Fruit fly (Drosophila melanogaster) whole organism, embryonic: ENCODE data around the gene CG31275.

Source experiments
- ATbp ChIP-seq: fragments of 200-800 bp; sonication (Bioruptor generic); optimal IDR thresholded peaks from 2 replicates; lab custom pipeline; 2017; ENCODE audit warnings: missing biosample characterization, mild to moderate bottlenecking, missing genetic modification characterization, missing genetic modification reagents
- CG10209 ChIP-seq: fragments of 200-800 bp; sonication (Bioruptor generic); optimal IDR thresholded peaks from 3 replicates; lab custom pipeline; 2017; ENCODE audit warnings: missing biosample characterization, mild to moderate bottlenecking, missing genetic modification characterization, missing genetic modification reagents
- CG10366 ChIP-seq: fragments of 200-800 bp; sonication (Bioruptor generic); IDR thresholded peaks from 2 replicates; pipeline ENCODE4 v1.3.6; 2022; ENCODE audit warnings: missing biosample characterization, missing genetic modification characterization
- CG11398 ChIP-seq: fragments of 200-800 bp; sonication (Bioruptor generic); optimal IDR thresholded peaks from 2 replicates; lab custom pipeline; 2016; ENCODE audit warnings: missing biosample characterization, missing genetic modification characterization
- CG11456 ChIP-seq: fragments of 200-800 bp; sonication (Bioruptor generic); IDR thresholded peaks from 3 replicates; pipeline ENCODE4 v1.3.6; 2022; ENCODE audit warnings: missing biosample characterization, missing genetic modification characterization
- CG13287 ChIP-seq: fragments of 200-800 bp; sonication (Bioruptor generic); IDR thresholded peaks from 2 replicates; pipeline ENCODE4 v1.3.6; 2022; ENCODE audit warnings: missing biosample characterization, missing genetic modification characterization; ENCODE audit not compliant: partially characterized antibody
- CG15073 ChIP-seq: fragments of 200-800 bp; sonication (Bioruptor generic); optimal IDR thresholded peaks from 2 replicates; lab custom pipeline; 2016; ENCODE audit warnings: missing biosample characterization, missing genetic modification characterization
- CG17186 ChIP-seq: fragments of 200-800 bp; sonication (Bioruptor generic); optimal IDR thresholded peaks from 3 replicates; lab custom pipeline; 2017; ENCODE audit warnings: missing biosample characterization, missing genetic modification reagents, missing genetic modification characterization
- CG2889 ChIP-seq: fragments of 200-800 bp; sonication (Bioruptor generic); IDR thresholded peaks from 3 replicates; pipeline ENCODE4 v1.3.6; 2022; ENCODE audit warnings: missing biosample characterization, missing genetic modification characterization
- CG30431 ChIP-seq: fragments of 200-800 bp; sonication (Bioruptor generic); optimal IDR thresholded peaks from 2 replicates; lab custom pipeline; 2017; ENCODE audit warnings: missing biosample characterization, missing genetic modification characterization
- CG33213 ChIP-seq: fragments of 200-800 bp; sonication (Bioruptor generic); optimal IDR thresholded peaks from 3 replicates; lab custom pipeline; 2016; ENCODE audit warnings: missing biosample characterization, missing genetic modification characterization
- CG3995 ChIP-seq: fragments of 200-800 bp; sonication (Bioruptor generic); optimal IDR thresholded peaks from 3 replicates; lab custom pipeline; 2016; ENCODE audit warnings: missing biosample characterization, missing genetic modification characterization
- CG5245 ChIP-seq: fragments of 200-800 bp; sonication (Bioruptor generic); optimal IDR thresholded peaks from 3 replicates; lab custom pipeline; 2016; ENCODE audit warnings: missing biosample characterization, missing genetic modification characterization
- CG7839 ChIP-seq: fragments of 200-800 bp; sonication (Bioruptor generic); optimal IDR thresholded peaks from 3 replicates; lab custom pipeline; 2018; ENCODE audit warnings: missing biosample characterization, mild to moderate bottlenecking, missing genetic modification characterization, moderate library complexity
- CG7963 ChIP-seq: fragments of 200-800 bp; sonication (Bioruptor generic); IDR thresholded peaks from 3 replicates; pipeline ENCODE4 v1.3.6; 2022; ENCODE audit warnings: missing biosample characterization, missing genetic modification characterization; ENCODE audit not compliant: partially characterized antibody
- CG8290 ChIP-seq, 3 experiments: fragments of 200-800 bp; sonication (Bioruptor generic); optimal IDR thresholded peaks; 2 replicates each; lab custom pipeline; 2016 to 2019; ENCODE audit warnings: missing biosample characterization in 3 of 3, missing genetic modification characterization in 3 of 3, mild to moderate bottlenecking in 2 of 3, moderate library complexity in 1 of 3
- CTCF ChIP-seq: fragments of 200-800 bp; sonication (Bioruptor generic); optimal IDR thresholded peaks from 2 replicates; lab custom pipeline; 2017; ENCODE audit warnings: missing biosample characterization, mild to moderate bottlenecking, missing genetic modification characterization, moderate library complexity
- D ChIP-seq, 2 experiments: fragments of 200-800 bp in 1 of 2; fragments of >200 bp in 1 of 2; sonication (Bioruptor generic) in 1 of 2; optimal IDR thresholded peaks; 2 replicates in 1 of 2; 3 replicates in 1 of 2; lab custom pipeline; 2017; ENCODE audit warnings: mild to moderate bottlenecking in 1 of 2, missing biosample characterization in 1 of 2, missing genetic modification characterization in 1 of 2, missing genetic modification reagents in 1 of 2
- D19A ChIP-seq: fragments of 200-800 bp; optimal IDR thresholded peaks from 3 replicates; lab custom pipeline; 2019; ENCODE audit warnings: missing biosample characterization, mild to moderate bottlenecking, missing genetic modification characterization, moderate library complexity
- Ets97D ChIP-seq: fragments of 200-800 bp; sonication (Bioruptor generic); optimal IDR thresholded peaks from 3 replicates; lab custom pipeline; 2016; ENCODE audit warnings: missing biosample characterization, missing genetic modification characterization
- Max ChIP-seq: fragments of 200-800 bp; sonication (Bioruptor generic); optimal IDR thresholded peaks from 2 replicates; lab custom pipeline; 2016; ENCODE audit warnings: missing biosample characterization, mild to moderate bottlenecking, missing genetic modification characterization
- Meics ChIP-seq: fragments of 200-800 bp; sonication (Bioruptor generic); optimal IDR thresholded peaks from 2 replicates; lab custom pipeline; 2017; ENCODE audit warnings: missing biosample characterization, mild to moderate bottlenecking, missing genetic modification characterization
- NC2β ChIP-seq: fragments of 200-800 bp; sonication (Bioruptor generic); optimal IDR thresholded peaks from 2 replicates; lab custom pipeline; 2016; ENCODE audit warnings: missing biosample characterization, missing genetic modification characterization
- Neu2 ChIP-seq: fragments of 200-800 bp; sonication (Bioruptor generic); optimal IDR thresholded peaks from 3 replicates; lab custom pipeline; 2016; ENCODE audit warnings: missing biosample characterization, missing genetic modification characterization, borderline replicate concordance
- Vsx1 ChIP-seq: fragments of 200-800 bp; sonication (Bioruptor generic); optimal IDR thresholded peaks from 2 replicates; lab custom pipeline; 2017; ENCODE audit warnings: missing biosample characterization, mild to moderate bottlenecking, missing genetic modification characterization, missing genetic modification reagents
- ac ChIP-seq: fragments of 200-800 bp; sonication (Bioruptor generic); optimal IDR thresholded peaks from 3 replicates; lab custom pipeline; 2017; ENCODE audit warnings: missing biosample characterization, mild to moderate bottlenecking, missing genetic modification characterization
- amos ChIP-seq: fragments of 200-800 bp; sonication (Bioruptor generic); IDR thresholded peaks from 2 replicates; pipeline ENCODE4 v1.3.6; 2022; ENCODE audit warnings: missing biosample characterization, missing genetic modification characterization; ENCODE audit not compliant: partially characterized antibody
- bab2 ChIP-seq: fragments of 200-800 bp; sonication (Bioruptor generic); optimal IDR thresholded peaks from 2 replicates; lab custom pipeline; 2016; ENCODE audit warnings: missing biosample characterization, missing genetic modification characterization
- cas ChIP-seq: fragments of 200-800 bp; sonication (Bioruptor generic); IDR thresholded peaks from 2 replicates; pipeline ENCODE4 v1.3.6; 2022; ENCODE audit warnings: missing biosample characterization, missing genetic modification characterization
- cato ChIP-seq: fragments of 200-800 bp; sonication (Bioruptor generic); optimal IDR thresholded peaks from 2 replicates; lab custom pipeline; 2016; ENCODE audit warnings: missing biosample characterization, missing genetic modification characterization, borderline replicate concordance
- chinmo ChIP-seq: fragments of 200-800 bp; sonication (Bioruptor generic); IDR thresholded peaks from 4 replicates; pipeline ENCODE4 v1.3.6; 2022; ENCODE audit warnings: missing biosample characterization, missing genetic modification characterization; ENCODE audit not compliant: partially characterized antibody
- disco-r ChIP-seq: fragments of 200-800 bp; sonication (Bioruptor generic); optimal IDR thresholded peaks from 2 replicates; lab custom pipeline; 2016; ENCODE audit warnings: missing biosample characterization, missing genetic modification characterization
- fd102C ChIP-seq: fragments of 200-800 bp; sonication (Bioruptor generic); optimal IDR thresholded peaks from 2 replicates; lab custom pipeline; 2018; ENCODE audit warnings: missing biosample characterization, mild to moderate bottlenecking, missing genetic modification characterization, moderate library complexity
- gcm ChIP-seq: fragments of 200-800 bp; sonication (Bioruptor generic); optimal IDR thresholded peaks from 2 replicates; lab custom pipeline; 2019; ENCODE audit warnings: missing biosample characterization, mild to moderate bottlenecking, missing genetic modification characterization, moderate library complexity
- gt ChIP-seq: fragments of 200-800 bp; sonication (Bioruptor generic); IDR thresholded peaks from 2 replicates; pipeline ENCODE4 v1.3.6; 2022; ENCODE audit warnings: missing biosample characterization, missing genetic modification characterization
- jigr1 ChIP-seq: fragments of 200-800 bp; sonication (Bioruptor generic); IDR thresholded peaks from 3 replicates; pipeline ENCODE4 v1.3.6; 2022; ENCODE audit warnings: missing biosample characterization, missing genetic modification characterization
- kni ChIP-seq: fragments of 200-800 bp; sonication (Bioruptor generic); optimal IDR thresholded peaks from 3 replicates; lab custom pipeline; 2017; ENCODE audit warnings: mild to moderate bottlenecking, missing biosample characterization, missing genetic modification reagents, missing genetic modification characterization
- knrl ChIP-seq: fragments of 200-800 bp; sonication (Bioruptor generic); IDR thresholded peaks from 3 replicates; pipeline ENCODE4 v1.3.6; 2022; ENCODE audit warnings: missing biosample characterization, missing genetic modification characterization; ENCODE audit not compliant: partially characterized antibody
- lov ChIP-seq, 2 experiments: fragments of 200-800 bp in 1 of 2; fragments of >200 bp in 1 of 2; sonication (Bioruptor generic) in 1 of 2; IDR thresholded peaks in 1 of 2; optimal IDR thresholded peaks in 1 of 2; 2 replicates in 1 of 2; 3 replicates in 1 of 2; pipeline versions ENCODE4 v1.3.6 to Lab custom; 2017 to 2022; ENCODE audit warnings: missing biosample characterization in 1 of 2, missing genetic modification characterization in 1 of 2
- maf-S ChIP-seq: fragments of 200-800 bp; sonication (Bioruptor generic); optimal IDR thresholded peaks from 2 replicates; lab custom pipeline; 2016; ENCODE audit warnings: missing biosample characterization, missing genetic modification characterization
- nau ChIP-seq: fragments of 200-800 bp; sonication (Bioruptor generic); optimal IDR thresholded peaks from 3 replicates; lab custom pipeline; 2017; ENCODE audit warnings: missing biosample characterization, mild to moderate bottlenecking, missing genetic modification characterization, missing genetic modification reagents
- pnt ChIP-seq: fragments of 200-800 bp; sonication (Bioruptor generic); optimal IDR thresholded peaks from 3 replicates; lab custom pipeline; 2016; ENCODE audit warnings: missing biosample characterization, missing genetic modification characterization
- pum ChIP-seq: fragments of 200-800 bp; sonication (Bioruptor generic); optimal IDR thresholded peaks from 2 replicates; lab custom pipeline; 2016; ENCODE audit warnings: missing biosample characterization, missing genetic modification characterization
- row ChIP-seq: fragments of 200-800 bp; sonication (Bioruptor generic); IDR thresholded peaks from 3 replicates; pipeline ENCODE4 v1.3.6; 2022; ENCODE audit warnings: missing biosample characterization, missing genetic modification characterization
- sug ChIP-seq: fragments of 200-800 bp; optimal IDR thresholded peaks from 2 replicates; lab custom pipeline; 2019; ENCODE audit warnings: missing biosample characterization, mild to moderate bottlenecking, missing genetic modification characterization, moderate library complexity
- unpg ChIP-seq: fragments of 200-800 bp; sonication (Bioruptor generic); optimal IDR thresholded peaks from 3 replicates; lab custom pipeline; 2018; ENCODE audit warnings: missing biosample characterization, mild to moderate bottlenecking, missing genetic modification characterization, moderate library complexity

The CG31275 gene

DNA sequence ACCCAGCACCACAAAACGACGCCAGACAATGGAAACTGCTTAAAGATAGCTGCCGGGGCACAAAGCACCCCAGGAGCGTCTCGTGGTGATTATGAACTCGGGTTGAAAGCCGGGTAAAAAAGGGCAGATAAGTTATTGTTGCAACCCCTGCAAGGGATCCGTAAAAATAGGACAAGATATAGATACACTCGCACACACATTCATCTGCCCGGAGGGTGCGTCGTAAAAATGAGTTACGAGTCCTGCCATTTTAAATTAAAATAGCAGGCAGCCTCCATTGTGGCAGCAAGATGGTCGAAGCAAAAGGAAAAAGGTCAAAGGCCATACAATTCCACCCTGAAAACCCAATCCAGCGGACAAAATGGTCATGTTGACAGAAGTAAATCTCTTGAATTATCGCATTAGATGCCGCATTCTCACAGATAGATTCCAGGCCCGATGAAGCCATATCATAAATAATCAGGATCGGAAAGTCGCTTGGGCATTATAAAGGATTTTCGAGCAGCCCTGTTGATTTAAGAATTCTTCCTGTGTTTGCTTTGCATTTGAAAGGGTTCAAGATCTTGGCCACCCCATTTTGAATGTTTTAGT is 1.0 kb downstream of the CG31275 start (continued):
- TF ChIP-seq ATbp (GFP tag; lab: Kevin White, UChicago) (no peak), D (optimal IDR thresholded peaks at IDR 0.05; lab: Kevin White, UChicago) (peak; percentile 37), D (GFP tag; optimal IDR thresholded peaks at IDR 0.05; lab: Kevin White, UChicago) (no peak), pum (GFP tag; lab: Kevin White, UChicago) (no peak)

DNA sequence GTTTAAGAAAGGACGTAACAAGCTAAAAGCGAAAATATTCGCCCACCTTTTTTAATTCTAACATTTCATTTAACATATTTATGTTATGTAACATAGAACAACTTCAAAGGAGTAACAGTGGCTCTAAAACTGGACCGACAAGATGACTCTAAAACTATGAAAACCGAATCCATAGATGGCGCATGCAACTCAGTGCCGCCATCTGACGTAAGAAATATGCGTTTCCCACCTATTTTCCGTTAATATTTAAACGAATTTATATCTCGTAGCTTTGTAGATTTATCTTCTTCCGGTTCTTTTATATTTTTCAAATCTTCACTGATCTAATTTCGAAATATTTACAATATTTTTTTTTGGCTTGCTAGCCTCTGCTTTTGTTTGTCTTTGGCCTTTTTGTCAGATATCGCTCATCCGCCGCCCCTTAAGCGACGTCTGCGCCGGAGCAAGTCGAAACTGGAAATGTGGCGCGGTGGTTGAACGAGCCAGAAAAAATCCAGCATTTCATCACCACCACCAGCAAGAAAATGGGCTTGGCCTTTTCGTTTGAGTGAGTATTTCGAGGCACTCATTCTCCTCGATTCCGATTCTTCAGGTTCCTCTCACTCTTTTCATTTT is 2.5 kb downstream of the CG31275 start:
- TF ChIP-seq D19A (tag; lab: Kevin White, UChicago) (peak; percentile 20), CG30431 (GFP tag; lab: Kevin White, UChicago) (no peak), cas (no peak), gt (no peak), kni (GFP tag; lab: Kevin White, UChicago) (peak; percentile 51), pnt (peak; percentile 24), CG7839 (peak; percentile 52), maf-S (GFP tag; lab: Kevin White, UChicago) (no peak), Neu2 (GFP tag; lab: Kevin White, UChicago) (no peak), sug (no peak), CG11456 (GFP tag; lab: Robert Waterston, UW) (no peak), ac (GFP tag; lab: Kevin White, UChicago) (no peak), unpg (GFP tag; lab: Kevin White, UChicago) (peak; percentile 7), bab2 (GFP tag; lab: Kevin White, UChicago) (peak; percentile 27), CG7963 (GFP tag; lab: Robert Waterston, UW) (no peak), CG5245 (GFP tag; lab: Kevin White, UChicago) (peak; percentile 61), CG13287 (GFP tag; lab: Robert Waterston, UW) (no peak), CG11398 (GFP tag; lab: Kevin White, UChicago) (peak; percentile 3), nau (GFP tag; lab: Kevin White, UChicago) (peak; percentile 19), knrl (GFP tag; lab: Robert Waterston, UW) (no peak), fd102C (GFP tag; lab: Kevin White, UChicago) (no peak), CG33213 (GFP tag; lab: Kevin White, UChicago) (peak; percentile 48), lov (optimal IDR thresholded peaks at IDR 0.05; lab: Kevin White, UChicago) (no peak), lov (GFP tag; IDR thresholded peaks at IDR 0.05; lab: Robert Waterston, UW) (no peak), amos (GFP tag; lab: Robert Waterston, UW) (no peak), CG15073 (GFP tag; lab: Kevin White, UChicago) (peak; percentile 18), Meics (no peak), CG10366 (GFP tag; lab: Robert Waterston, UW) (0 out of 2 replicates have a peak, but pooled peaks have one; percentile 26), NC2β (GFP tag; lab: Kevin White, UChicago) (peak; percentile 56), CG17186 (GFP tag; lab: Kevin White, UChicago) (no peak), Vsx1 (no peak), Max (GFP tag; lab: Kevin White, UChicago) (no peak), chinmo (GFP tag; lab: Robert Waterston, UW) (0 out of 4 replicates have a peak, but pooled peaks have one; percentile 35), disco-r (peak; percentile 5), CG3995 (GFP tag; lab: Kevin White, UChicago) (no peak), CTCF (peak; percentile 97), gcm (GFP tag; lab: Kevin White, UChicago) (no peak), row (GFP tag; lab: Robert Waterston, UW) (no peak), CG8290 (GFP tag; optimal IDR thresholded peaks at IDR 0.05; lab: Kevin White, UChicago) (peak; percentile 43), CG8290 (tag; optimal IDR thresholded peaks at IDR 0.05; lab: Kevin White, UChicago) (no peak), jigr1 (GFP tag; lab: Robert Waterston, UW) (no peak), CG10209 (no peak), cato (GFP tag; lab: Kevin White, UChicago) (no peak), Ets97D (GFP tag; lab: Kevin White, UChicago) (peak; percentile 39), CG2889 (GFP tag; lab: Robert Waterston, UW) (no peak)
